Fruit fly (Drosophila melanogaster): ENCODE data around the gene kar.

DNA sequence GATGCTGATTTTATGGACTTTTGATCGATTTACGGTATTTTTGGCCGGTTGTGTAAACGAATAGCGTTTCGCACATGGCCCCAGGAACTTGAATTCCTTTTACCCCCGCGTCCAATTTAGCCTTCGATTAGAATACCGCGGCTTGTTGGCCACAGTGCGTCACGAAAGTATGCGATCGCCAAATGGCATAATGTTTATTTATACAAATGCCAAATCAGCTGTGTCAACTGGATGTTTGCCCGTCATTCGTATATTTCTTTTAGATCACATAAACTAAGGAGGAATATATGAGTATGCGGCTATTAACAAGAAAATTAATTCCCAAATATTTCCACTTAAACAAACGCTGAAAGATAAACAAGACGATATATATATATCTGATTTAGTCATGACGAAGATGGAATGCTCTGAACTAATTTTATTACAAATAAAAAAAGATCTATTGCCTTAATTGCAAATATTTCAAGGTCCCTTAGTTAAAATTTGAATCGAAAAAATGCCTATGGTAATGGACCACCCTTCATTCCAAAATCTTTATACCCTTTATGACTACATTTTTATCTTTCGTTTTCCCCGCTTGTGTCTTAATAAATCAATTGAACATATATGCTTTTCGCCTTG lies 32.1 kb downstream of the kar start:
- no peak for TF ChIP-seq CG14711 (tag; optimal IDR thresholded peaks at IDR 0.05)
- no peak for TF ChIP-seq CG11617 (GFP tag; optimal IDR thresholded peaks at IDR 0.05)
- no peak for TF ChIP-seq Mnt (GFP tag; optimal IDR thresholded peaks at IDR 0.05)
- TF ChIP-seq CG12768 (GFP tag; optimal IDR thresholded peaks at IDR 0.05), result no peak
- no peak for TF ChIP-seq CG7101 (tag; optimal IDR thresholded peaks at IDR 0.05)
- no peak for TF ChIP-seq cnc (optimal IDR thresholded peaks at IDR 0.05)
- TF ChIP-seq pad (GFP tag; optimal IDR thresholded peaks at IDR 0.05), result no peak
- no peak for TF ChIP-seq toe (GFP tag; optimal IDR thresholded peaks at IDR 0.05)
- TF ChIP-seq Crg-1 (GFP tag; optimal IDR thresholded peaks at IDR 0.05), result no peak
- no peak for TF ChIP-seq tj (GFP tag; optimal IDR thresholded peaks at IDR 0.05)
- TF ChIP-seq CG33017 (tag; optimal IDR thresholded peaks at IDR 0.05), result no peak
- TF ChIP-seq cic (GFP tag; optimal IDR thresholded peaks at IDR 0.05), result no peak
- no peak for TF ChIP-seq bab1 (GFP tag; optimal IDR thresholded peaks at IDR 0.05)
